Worm (Caenorhabditis elegans): ENCODE results near the gene F41E6.5.

- TF ChIP-seq nhr-120 (GFP tag; IDR thresholded peaks at IDR 0.05) (no peak), T07F8.4 (tag; optimal IDR thresholded peaks at IDR 0.05) (no peak), nfya-1 (tag; optimal IDR thresholded peaks at IDR 0.05; ENCODE audit: borderline replicate concordance, insufficient read depth) (no peak), nhr-90 (tag; optimal IDR thresholded peaks at IDR 0.05) (no peak), ztf-3 (GFP tag; optimal IDR thresholded peaks at IDR 0.05) (no peak), zfh-2 (GFP tag; conservative IDR thresholded peaks at IDR 0.05) (no peak), madf-3 (GFP tag; IDR thresholded peaks at IDR 0.05) (no peak), atf-7 (tag; optimal IDR thresholded peaks at IDR 0.05) (no peak), F10E7.11 (tag; optimal IDR thresholded peaks at IDR 0.05) (no peak), let-526 (GFP tag; IDR thresholded peaks at IDR 0.05) (no peak), lin-35 (GFP tag; optimal IDR thresholded peaks at IDR 0.05) (no peak), ztf-28 (GFP tag; IDR thresholded peaks at IDR 0.05) (no peak), ama-1 (optimal IDR thresholded peaks at IDR 0.05) (no peak), ama-1 (GFP tag; optimal IDR thresholded peaks at IDR 0.05) (no peak), egrh-3 (GFP tag; IDR thresholded peaks at IDR 0.05) (no peak)
Measured at ce11 chrV:8650365-8650764, 47.1 kb downstream of the F41E6.5 start.
